Fruit fly (Drosophila melanogaster) whole organism, embryonic: ENCODE results near the gene asun.

Experiments used
- Aef1 ChIP-seq: fragments of 200-800 bp; sonication (Bioruptor generic); IDR thresholded peaks from 3 replicates; pipeline ENCODE4 v1.3.6; 2022; ENCODE audit warnings: missing biosample characterization, missing genetic modification characterization
- CG10274 ChIP-seq: fragments of 200-800 bp; sonication (Bioruptor generic); optimal IDR thresholded peaks from 3 replicates; lab custom pipeline; 2017; ENCODE audit warnings: missing biosample characterization, mild to moderate bottlenecking, missing genetic modification characterization
- CG10431 ChIP-seq: fragments of 200-800 bp; sonication (Bioruptor generic); optimal IDR thresholded peaks from 3 replicates; lab custom pipeline; 2018; ENCODE audit warnings: missing biosample characterization, mild to moderate bottlenecking, missing genetic modification characterization
- CG10462 ChIP-seq: fragments of 200-800 bp; sonication (Bioruptor generic); optimal IDR thresholded peaks from 2 replicates; lab custom pipeline; 2016; ENCODE audit warnings: missing biosample characterization, missing genetic modification characterization
- CG10654 ChIP-seq: fragments of 200-800 bp; sonication (Bioruptor generic); optimal IDR thresholded peaks from 2 replicates; lab custom pipeline; 2016; ENCODE audit warnings: missing biosample characterization, missing genetic modification characterization
- CG11696 ChIP-seq: fragments of 200-800 bp; sonication (Bioruptor generic); IDR thresholded peaks from 2 replicates; pipeline ENCODE4 v1.3.6; 2022; ENCODE audit warnings: missing biosample characterization, missing genetic modification characterization
- CG12104 ChIP-seq: fragments of 200-800 bp; sonication (Bioruptor generic); optimal IDR thresholded peaks from 3 replicates; lab custom pipeline; 2016; ENCODE audit warnings: missing biosample characterization, missing genetic modification characterization
- CG13775 ChIP-seq: fragments of 200-800 bp; sonication (Bioruptor generic); optimal IDR thresholded peaks from 3 replicates; lab custom pipeline; 2017; ENCODE audit warnings: missing biosample characterization, mild to moderate bottlenecking, missing genetic modification characterization
- CG15269 ChIP-seq: fragments of 200-800 bp; sonication (Bioruptor generic); optimal IDR thresholded peaks from 2 replicates; lab custom pipeline; 2018; ENCODE audit warnings: missing biosample characterization, mild to moderate bottlenecking, missing genetic modification characterization, moderate library complexity
- CG15696 ChIP-seq: fragments of 200-800 bp; sonication (Bioruptor generic); optimal IDR thresholded peaks from 2 replicates; lab custom pipeline; 2019; ENCODE audit warnings: missing biosample characterization, mild to moderate bottlenecking, missing genetic modification characterization, moderate library complexity
- CG17568 ChIP-seq: fragments of 200-800 bp; sonication (Bioruptor generic); optimal IDR thresholded peaks from 2 replicates; lab custom pipeline; 2018; ENCODE audit warnings: missing biosample characterization, mild to moderate bottlenecking, missing genetic modification characterization, moderate library complexity
- CG2678 ChIP-seq: fragments of 200-800 bp; sonication (Bioruptor generic); optimal IDR thresholded peaks from 3 replicates; lab custom pipeline; 2019; ENCODE audit warnings: missing biosample characterization, mild to moderate bottlenecking, missing genetic modification characterization, moderate library complexity
- CG30020 ChIP-seq: fragments of 200-800 bp; optimal IDR thresholded peaks from 2 replicates; lab custom pipeline; 2019; ENCODE audit warnings: missing biosample characterization, mild to moderate bottlenecking, missing genetic modification characterization, moderate library complexity
- CG3407 ChIP-seq: fragments of 200-800 bp; sonication (Bioruptor generic); optimal IDR thresholded peaks from 2 replicates; lab custom pipeline; 2018; ENCODE audit warnings: missing biosample characterization, mild to moderate bottlenecking, missing genetic modification characterization
- CG4328 ChIP-seq: fragments of 200-800 bp; sonication (Bioruptor generic); optimal IDR thresholded peaks from 3 replicates; lab custom pipeline; 2017; ENCODE audit warnings: missing biosample characterization, missing genetic modification reagents, missing genetic modification characterization
- CG4424 ChIP-seq: fragments of 200-800 bp; sonication (Bioruptor generic); optimal IDR thresholded peaks from 3 replicates; lab custom pipeline; 2016; ENCODE audit warnings: missing biosample characterization, missing genetic modification characterization
- CG4707 ChIP-seq: fragments of 200-800 bp; sonication (Bioruptor generic); optimal IDR thresholded peaks from 2 replicates; lab custom pipeline; 2018; ENCODE audit warnings: missing biosample characterization, mild to moderate bottlenecking, missing genetic modification characterization, moderate library complexity
- CG4730 ChIP-seq: fragments of 200-800 bp; sonication (Bioruptor generic); IDR thresholded peaks from 2 replicates; pipeline ENCODE4 v1.3.6; 2022; ENCODE audit warnings: missing biosample characterization, missing genetic modification characterization
- CG5245 ChIP-seq: fragments of 200-800 bp; sonication (Bioruptor generic); optimal IDR thresholded peaks from 3 replicates; lab custom pipeline; 2016; ENCODE audit warnings: missing biosample characterization, missing genetic modification characterization
- CG6683 ChIP-seq: fragments of 200-800 bp; sonication (Bioruptor generic); optimal IDR thresholded peaks from 2 replicates; lab custom pipeline; 2017; ENCODE audit warnings: missing biosample characterization, mild to moderate bottlenecking, missing genetic modification characterization, missing genetic modification reagents
- CG6813 ChIP-seq: fragments of 200-800 bp; sonication (Bioruptor generic); optimal IDR thresholded peaks from 2 replicates; lab custom pipeline; 2017; ENCODE audit warnings: missing biosample characterization, missing genetic modification characterization, mild to moderate bottlenecking, moderate library complexity, missing genetic modification reagents
- CG7928 ChIP-seq: fragments of 200-800 bp; sonication (Bioruptor generic); optimal IDR thresholded peaks from 2 replicates; lab custom pipeline; 2017; ENCODE audit warnings: missing biosample characterization, mild to moderate bottlenecking, missing genetic modification characterization
- CG9932 ChIP-seq: fragments of 200-800 bp; sonication (Bioruptor generic); IDR thresholded peaks from 2 replicates; pipeline ENCODE4 v1.3.6; 2022; ENCODE audit warnings: missing biosample characterization, missing genetic modification characterization
- CoRest ChIP-seq: fragments of 200-800 bp; sonication (Bioruptor generic); optimal IDR thresholded peaks from 3 replicates; lab custom pipeline; 2018; ENCODE audit warnings: missing biosample characterization, mild to moderate bottlenecking, missing genetic modification characterization, moderate library complexity
- Deaf1 ChIP-seq: fragments of 200-800 bp; optimal IDR thresholded peaks from 3 replicates; lab custom pipeline; 2019; ENCODE audit warnings: missing biosample characterization, mild to moderate bottlenecking, missing genetic modification characterization, moderate library complexity
- Dfd ChIP-seq, 2 experiments: fragments of >200 bp; optimal IDR thresholded peaks; 2 replicates each; lab custom pipeline; 2017; ENCODE audit warnings: missing biosample characterization in 2 of 2, missing genetic modification characterization in 2 of 2
- E2f1 ChIP-seq: fragments of 200-800 bp; sonication (Bioruptor generic); IDR thresholded peaks from 2 replicates; pipeline ENCODE4 v1.3.6; 2022; ENCODE audit warnings: missing biosample characterization, missing genetic modification characterization
- Hmr ChIP-seq: fragments of 200-800 bp; sonication (Bioruptor generic); optimal IDR thresholded peaks from 3 replicates; lab custom pipeline; 2017; ENCODE audit warnings: mild to moderate bottlenecking, missing biosample characterization, missing genetic modification reagents, missing genetic modification characterization
- Hr51 ChIP-seq, 2 experiments: fragments of 200-800 bp; sonication (Bioruptor generic); optimal IDR thresholded peaks; 2 replicates in 1 of 2; 3 replicates in 1 of 2; lab custom pipeline; 2016 to 2018; ENCODE audit warnings: missing biosample characterization in 2 of 2, missing genetic modification characterization in 2 of 2, mild to moderate bottlenecking in 1 of 2, moderate library complexity in 1 of 2
- Max ChIP-seq: fragments of 200-800 bp; sonication (Bioruptor generic); optimal IDR thresholded peaks from 2 replicates; lab custom pipeline; 2016; ENCODE audit warnings: missing biosample characterization, mild to moderate bottlenecking, missing genetic modification characterization
- Nf-YA ChIP-seq: fragments of 200-800 bp; sonication (Bioruptor generic); IDR thresholded peaks from 2 replicates; pipeline ENCODE4 v1.3.6; 2022; ENCODE audit warnings: missing biosample characterization, missing genetic modification characterization
- PHDP ChIP-seq: fragments of 200-800 bp; sonication (Bioruptor generic); optimal IDR thresholded peaks from 3 replicates; lab custom pipeline; 2018; ENCODE audit warnings: missing biosample characterization, mild to moderate bottlenecking, missing genetic modification characterization, moderate library complexity
- Six4 ChIP-seq: fragments of 200-800 bp; sonication (Bioruptor generic); optimal IDR thresholded peaks from 2 replicates; lab custom pipeline; 2016; ENCODE audit warnings: missing biosample characterization, missing genetic modification characterization
- Sry-β ChIP-seq: fragments of 200-800 bp; sonication (Bioruptor generic); optimal IDR thresholded peaks from 2 replicates; lab custom pipeline; 2018; ENCODE audit warnings: missing biosample characterization, mild to moderate bottlenecking, missing genetic modification characterization, moderate library complexity
- Ssrp ChIP-seq: fragments of 200-800 bp; sonication (Bioruptor generic); optimal IDR thresholded peaks from 2 replicates; lab custom pipeline; 2018; ENCODE audit warnings: missing biosample characterization, mild to moderate bottlenecking, missing genetic modification characterization, moderate library complexity
- Vsx1 ChIP-seq: fragments of 200-800 bp; sonication (Bioruptor generic); optimal IDR thresholded peaks from 2 replicates; lab custom pipeline; 2017; ENCODE audit warnings: missing biosample characterization, mild to moderate bottlenecking, missing genetic modification characterization, missing genetic modification reagents
- abd-A ChIP-seq: fragments of 200-800 bp; sonication (Bioruptor generic); optimal IDR thresholded peaks from 3 replicates; lab custom pipeline; 2019; ENCODE audit warnings: missing biosample characterization, mild to moderate bottlenecking, missing genetic modification characterization, moderate library complexity
- az2 ChIP-seq: fragments of 200-800 bp; sonication (Bioruptor generic); optimal IDR thresholded peaks from 3 replicates; lab custom pipeline; 2016; ENCODE audit warnings: missing biosample characterization, missing genetic modification characterization
- dati ChIP-seq: fragments of 200-800 bp; sonication (Bioruptor generic); IDR thresholded peaks from 2 replicates; pipeline ENCODE4 v1.3.6; 2022; ENCODE audit warnings: missing biosample characterization, missing genetic modification characterization
- ewg ChIP-seq: fragments of 200-800 bp; sonication (Bioruptor generic); optimal IDR thresholded peaks from 3 replicates; lab custom pipeline; 2017; ENCODE audit warnings: mild to moderate bottlenecking, missing biosample characterization, missing genetic modification reagents, missing genetic modification characterization
- exex ChIP-seq: fragments of 200-800 bp; sonication (Bioruptor generic); optimal IDR thresholded peaks from 4 replicates; lab custom pipeline; 2018; ENCODE audit warnings: missing biosample characterization, mild to moderate bottlenecking, missing genetic modification characterization, moderate library complexity
- gsb-n ChIP-seq: fragments of 200-800 bp; sonication (Bioruptor generic); optimal IDR thresholded peaks from 3 replicates; lab custom pipeline; 2018; ENCODE audit warnings: missing biosample characterization, mild to moderate bottlenecking, missing genetic modification characterization
- h ChIP-seq: fragments of >200 bp; optimal IDR thresholded peaks from 2 replicates; lab custom pipeline; 2017
- jumu ChIP-seq: fragments of 200-800 bp; sonication (Bioruptor generic); optimal IDR thresholded peaks from 3 replicates; lab custom pipeline; 2016; ENCODE audit warnings: missing biosample characterization, missing genetic modification characterization
- kah ChIP-seq: fragments of 200-800 bp; sonication (Bioruptor generic); optimal IDR thresholded peaks from 2 replicates; lab custom pipeline; 2018; ENCODE audit warnings: missing biosample characterization, mild to moderate bottlenecking, missing genetic modification characterization
- psq ChIP-seq: fragments of 200-800 bp; sonication (Bioruptor generic); optimal IDR thresholded peaks from 2 replicates; lab custom pipeline; 2017; ENCODE audit warnings: missing biosample characterization, missing genetic modification characterization
- pum ChIP-seq: fragments of 200-800 bp; sonication (Bioruptor generic); optimal IDR thresholded peaks from 2 replicates; lab custom pipeline; 2016; ENCODE audit warnings: missing biosample characterization, missing genetic modification characterization
- run ChIP-seq: fragments of 200-800 bp; sonication (Bioruptor generic); optimal IDR thresholded peaks from 3 replicates; lab custom pipeline; 2018; ENCODE audit warnings: missing biosample characterization, mild to moderate bottlenecking, missing genetic modification characterization
- salm ChIP-seq: fragments of 200-800 bp; sonication (Bioruptor generic); optimal IDR thresholded peaks from 2 replicates; lab custom pipeline; 2018; ENCODE audit warnings: missing biosample characterization, mild to moderate bottlenecking, missing genetic modification characterization
- slou ChIP-seq: fragments of 200-800 bp; sonication (Bioruptor generic); optimal IDR thresholded peaks from 3 replicates; lab custom pipeline; 2016; ENCODE audit warnings: missing biosample characterization, missing genetic modification characterization
- zen ChIP-seq: fragments of 200-800 bp; sonication (Bioruptor generic); optimal IDR thresholded peaks from 3 replicates; lab custom pipeline; 2018; ENCODE audit warnings: missing biosample characterization, mild to moderate bottlenecking, missing genetic modification characterization, moderate library complexity

Gene asun

dm6 chr3R:16253427-16253883, 10.6 kb upstream of the asun start (continued):
- TF ChIP-seq Ssrp (tag; lab: Kevin White, UChicago) (peak; percentile 82), CG10274 (peak; percentile 48), CG2678 (peak; percentile 93), kah (GFP tag; lab: Kevin White, UChicago) (peak; percentile 51), Max (GFP tag; lab: Kevin White, UChicago) (peak; percentile 59), CG15269 (tag; lab: Kevin White, UChicago) (peak; percentile 87), run (tag; lab: Kevin White, UChicago) (peak; percentile 41), Vsx1 (peak; percentile 69), jumu (GFP tag; lab: Kevin White, UChicago) (no peak), Sry-β (peak; percentile 18), CG12104 (GFP tag; lab: Kevin White, UChicago) (peak; percentile 75), Hmr (GFP tag; lab: Kevin White, UChicago) (peak; percentile 87), CG6683 (GFP tag; lab: Kevin White, UChicago) (peak; percentile 72), CG11696 (GFP tag; lab: Robert Waterston, UW) (no peak), CG7928 (GFP tag; lab: Kevin White, UChicago) (peak; percentile 8), CG10431 (peak; percentile 56), Hr51 (GFP tag; optimal IDR thresholded peaks at IDR 0.05; lab: Kevin White, UChicago) (peak in 1 of 2 experiments; percentile 91), abd-A (tag; lab: Kevin White, UChicago) (no peak), CG5245 (GFP tag; lab: Kevin White, UChicago) (peak; percentile 9), CG4730 (no peak), slou (peak; percentile 40), Dfd (GFP tag; optimal IDR thresholded peaks at IDR 0.05; lab: Kevin White, UChicago) (no peak), h (lab: Kevin White, UChicago) (no peak), az2 (GFP tag; lab: Kevin White, UChicago) (peak; percentile 67), CG4328 (GFP tag; lab: Kevin White, UChicago) (peak; percentile 82), exex (tag; lab: Kevin White, UChicago) (peak; percentile 49), PHDP (tag; lab: Kevin White, UChicago) (peak; percentile 75), CG4707 (GFP tag; lab: Kevin White, UChicago) (peak; percentile 81), salm (peak; percentile 31), psq (GFP tag; lab: Kevin White, UChicago) (peak; percentile 34), CG9932 (GFP tag; lab: Robert Waterston, UW) (no peak), pum (GFP tag; lab: Kevin White, UChicago) (no peak), CG4424 (GFP tag; lab: Kevin White, UChicago) (peak; percentile 87), CG3407 (GFP tag; lab: Kevin White, UChicago) (peak; percentile 51), Aef1 (GFP tag; lab: Robert Waterston, UW) (no peak), gsb-n (tag; lab: Kevin White, UChicago) (peak; percentile 50), CG17568 (peak; percentile 29), CG15696 (tag; lab: Kevin White, UChicago) (peak; percentile 39), CG10654 (peak; percentile 64), Deaf1 (tag; lab: Kevin White, UChicago) (peak; percentile 14), CG13775 (GFP tag; lab: Kevin White, UChicago) (peak; percentile 86), Nf-YA (no peak), Six4 (GFP tag; lab: Kevin White, UChicago) (peak; percentile 55), CG6813 (GFP tag; lab: Kevin White, UChicago) (peak; percentile 66), CG30020 (tag; lab: Kevin White, UChicago) (peak; percentile 62), dati (GFP tag; lab: Robert Waterston, UW) (no peak), zen (peak; percentile 49), E2f1 (GFP tag; lab: Robert Waterston, UW) (no peak), ewg (GFP tag; lab: Kevin White, UChicago) (peak; percentile 62), CG10462 (peak; percentile 57), CoRest (tag; lab: Kevin White, UChicago) (peak; percentile 90)
